Worm (Caenorhabditis elegans) whole organism, L1 larva: ENCODE data around the gene lea-1.

Experiments
- C04F5.9 ChIP-seq: sonication (generic microtip); optimal IDR thresholded peaks from 2 replicates; lab custom pipeline; 2016; ENCODE audit warnings: missing genetic modification characterization, missing compliant biosample characterization
- F16B12.6 ChIP-seq: fragments of 150-350 bp; optimal IDR thresholded peaks from 2 replicates; lab custom pipeline; 2014; ENCODE audit warnings: missing biosample characterization, missing genetic modification characterization
- aha-1 ChIP-seq: fragments of 150-350 bp; optimal IDR thresholded peaks from 2 replicates; lab custom pipeline; 2014; ENCODE audit warnings: missing biosample characterization, missing genetic modification characterization
- ceh-8 ChIP-seq: fragments of 200-800 bp; sonication (Bioruptor generic); optimal IDR thresholded peaks from 2 replicates; lab custom pipeline; 2018; ENCODE audit warnings: mild to moderate bottlenecking, missing genetic modification characterization, moderate library complexity, missing compliant biosample characterization
- ceh-82 ChIP-seq, 3 experiments: fragments of 150-350 bp in 1 of 3; sonication (generic microtip) in 2 of 3; optimal IDR thresholded peaks; 2 replicates each; lab custom pipeline; 2014 to 2017; ENCODE audit warnings: missing biosample characterization in 3 of 3, missing genetic modification characterization in 3 of 3
- ceh-90 ChIP-seq: sonication (generic microtip); optimal IDR thresholded peaks from 2 replicates; lab custom pipeline; 2016; ENCODE audit warnings: missing genetic modification characterization, missing compliant biosample characterization
- efl-1 ChIP-seq, 4 experiments: fragments of 150-350 bp; optimal IDR thresholded peaks in 3 of 4; peaks in 1 of 4; 1 replicate in 1 of 4; 2 replicates in 3 of 4; lab custom pipeline; 2014; ENCODE audit warnings: missing biosample characterization in 2 of 4, missing genetic modification characterization in 2 of 4, missing genetic modification reagents in 2 of 4
- egl-13 ChIP-seq: sonication (generic microtip); optimal IDR thresholded peaks from 2 replicates; lab custom pipeline; 2016; ENCODE audit warnings: missing genotype, missing genetic modification reagents, missing genetic modification characterization, missing compliant biosample characterization
- elt-3 ChIP-seq, 6 experiments: fragments of 150-350 bp in 1 of 6; sonication (generic microtip); optimal IDR thresholded peaks; 2 replicates each; lab custom pipeline; 2017 to 2018; ENCODE audit warnings: missing biosample characterization in 6 of 6, missing genetic modification characterization in 6 of 6, inconsistent platforms in 1 of 6
- ets-5 ChIP-seq: fragments of 200-800 bp; sonication (Bioruptor generic); IDR thresholded peaks from 2 replicates; pipeline ENCODE4 v1.3.6; 2022; ENCODE audit warnings: missing genetic modification characterization, missing compliant biosample characterization
- fkh-10 ChIP-seq: sonication (generic microtip); optimal IDR thresholded peaks from 2 replicates; lab custom pipeline; 2017; ENCODE audit warnings: missing biosample characterization, missing genetic modification reagents, missing genetic modification characterization
- fkh-8 ChIP-seq: sonication (generic microtip); optimal IDR thresholded peaks from 2 replicates; lab custom pipeline; 2016; ENCODE audit warnings: mild to moderate bottlenecking, missing genetic modification characterization, missing compliant biosample characterization
- fos-1 ChIP-seq: fragments of 150-350 bp; optimal IDR thresholded peaks from 2 replicates; lab custom pipeline; 2014; ENCODE audit warnings: missing biosample characterization, missing genetic modification characterization
- grh-1 ChIP-seq: fragments of 200-800 bp; sonication (Bioruptor generic); IDR thresholded peaks from 2 replicates; pipeline ENCODE4 v1.3.6; 2022; ENCODE audit warnings: missing genetic modification reagents, missing genetic modification characterization, missing compliant biosample characterization
- hpl-2 ChIP-seq: fragments of 150-350 bp; optimal IDR thresholded peaks from 2 replicates; lab custom pipeline; 2014; ENCODE audit warnings: missing biosample characterization, missing genetic modification reagents, missing genetic modification characterization
- isw-1 ChIP-seq: fragments of 200-800 bp; sonication (Bioruptor generic); IDR thresholded peaks from 2 replicates; pipeline ENCODE4 v1.3.6; 2022; ENCODE audit warnings: missing genetic modification characterization, missing compliant biosample characterization
- lin-14 ChIP-seq: fragments of 200-800 bp; sonication (Bioruptor generic); optimal IDR thresholded peaks from 2 replicates; lab custom pipeline; 2018; ENCODE audit warnings: mild to moderate bottlenecking, missing genetic modification characterization, moderate library complexity, missing compliant biosample characterization
- lin-15B ChIP-seq: fragments of 150-350 bp; sonication (generic microtip); optimal IDR thresholded peaks from 3 replicates; lab custom pipeline; 2014; ENCODE audit warnings: missing biosample characterization, missing genetic modification characterization
- lin-35 ChIP-seq, 2 experiments: fragments of 150-350 bp; optimal IDR thresholded peaks; 2 replicates each; lab custom pipeline; 2014; ENCODE audit warnings: missing biosample characterization in 2 of 2, missing genetic modification characterization in 2 of 2, missing genetic modification reagents in 2 of 2
- lir-3 ChIP-seq: sonication (generic microtip); optimal IDR thresholded peaks from 2 replicates; lab custom pipeline; 2016; ENCODE audit warnings: mild to moderate bottlenecking, missing genetic modification characterization, moderate library complexity, missing compliant biosample characterization; ENCODE audit not compliant: poor library complexity
- lsy-2 ChIP-seq, 2 experiments: fragments of 150-350 bp; optimal IDR thresholded peaks; 2 replicates each; lab custom pipeline; 2014; ENCODE audit warnings: missing biosample characterization in 2 of 2, missing genetic modification characterization in 2 of 2
- mab-9 ChIP-seq: fragments of 200-800 bp; sonication (Bioruptor generic); IDR thresholded peaks from 2 replicates; pipeline ENCODE4 v1.3.6; 2022; ENCODE audit warnings: missing genetic modification reagents, missing genetic modification characterization, missing compliant biosample characterization
- nhr-20 ChIP-seq: sonication (generic microtip); optimal IDR thresholded peaks from 2 replicates; lab custom pipeline; 2016; ENCODE audit warnings: mild to moderate bottlenecking, missing genetic modification characterization, missing compliant biosample characterization
- nhr-47 ChIP-seq: sonication (generic microtip); optimal IDR thresholded peaks from 2 replicates; lab custom pipeline; 2016; ENCODE audit warnings: mild to moderate bottlenecking, missing genetic modification characterization, moderate library complexity, missing compliant biosample characterization
- nhr-71 ChIP-seq: sonication (generic microtip); optimal IDR thresholded peaks from 2 replicates; lab custom pipeline; 2016; ENCODE audit warnings: mild to moderate bottlenecking, missing genetic modification characterization, moderate library complexity, missing compliant biosample characterization
- nhr-77 ChIP-seq: fragments of 150-350 bp; optimal IDR thresholded peaks from 2 replicates; lab custom pipeline; 2014; ENCODE audit warnings: missing biosample characterization, missing genetic modification characterization
- pag-3 ChIP-seq: sonication (generic microtip); optimal IDR thresholded peaks from 2 replicates; lab custom pipeline; 2017; ENCODE audit warnings: missing genetic modification characterization, mild to moderate bottlenecking, missing compliant biosample characterization, antibody characterized with exemption, borderline replicate concordance; ENCODE audit not compliant: insufficient read depth
- pax-3 ChIP-seq: fragments of 200-800 bp; sonication (Bioruptor generic); optimal IDR thresholded peaks from 2 replicates; lab custom pipeline; 2018; ENCODE audit warnings: mild to moderate bottlenecking, missing genetic modification characterization, moderate library complexity, missing compliant biosample characterization
- pqm-1 ChIP-seq: sonication (generic microtip); optimal IDR thresholded peaks from 3 replicates; lab custom pipeline; 2017; ENCODE audit warnings: missing biosample characterization, missing genetic modification characterization
- rnt-1 ChIP-seq: sonication (generic microtip); optimal IDR thresholded peaks from 2 replicates; lab custom pipeline; 2016; ENCODE audit warnings: mild to moderate bottlenecking, missing genetic modification characterization, moderate library complexity, missing compliant biosample characterization
- skn-1 ChIP-seq: fragments of 150-350 bp; optimal IDR thresholded peaks from 2 replicates; lab custom pipeline; 2014; ENCODE audit warnings: missing biosample characterization, missing genetic modification characterization
- snpc-4 ChIP-seq: fragments of 150-350 bp; optimal IDR thresholded peaks from 2 replicates; lab custom pipeline; 2014; ENCODE audit warnings: missing biosample characterization, missing genetic modification characterization
- snu-23 ChIP-seq: sonication (generic microtip); optimal IDR thresholded peaks from 2 replicates; lab custom pipeline; 2016; ENCODE audit warnings: missing genetic modification characterization, missing compliant biosample characterization
- swsn-7 ChIP-seq: sonication (generic microtip); optimal IDR thresholded peaks from 2 replicates; lab custom pipeline; 2016; ENCODE audit warnings: missing genetic modification characterization, missing compliant biosample characterization
- tbx-2 ChIP-seq: sonication (generic microtip); optimal IDR thresholded peaks from 2 replicates; lab custom pipeline; 2016; ENCODE audit warnings: missing genetic modification characterization, missing compliant biosample characterization
- unc-130 ChIP-seq: fragments of 150-350 bp; optimal IDR thresholded peaks from 2 replicates; lab custom pipeline; 2017; ENCODE audit warnings: missing biosample characterization, missing genetic modification characterization, inconsistent platforms
- unc-86 ChIP-seq: sonication (generic microtip); optimal IDR thresholded peaks from 2 replicates; lab custom pipeline; 2016; ENCODE audit warnings: missing genetic modification characterization, missing compliant biosample characterization
- zip-4 ChIP-seq: fragments of 200-800 bp; sonication (Bioruptor generic); optimal IDR thresholded peaks from 2 replicates; lab custom pipeline; 2018; ENCODE audit warnings: mild to moderate bottlenecking, missing genetic modification characterization, moderate library complexity, missing compliant biosample characterization
- ztf-4 ChIP-seq: fragments of 150-350 bp; optimal IDR thresholded peaks from 2 replicates; lab custom pipeline; 2014; ENCODE audit warnings: missing biosample characterization, missing genetic modification characterization

The lea-1 gene

DNA sequence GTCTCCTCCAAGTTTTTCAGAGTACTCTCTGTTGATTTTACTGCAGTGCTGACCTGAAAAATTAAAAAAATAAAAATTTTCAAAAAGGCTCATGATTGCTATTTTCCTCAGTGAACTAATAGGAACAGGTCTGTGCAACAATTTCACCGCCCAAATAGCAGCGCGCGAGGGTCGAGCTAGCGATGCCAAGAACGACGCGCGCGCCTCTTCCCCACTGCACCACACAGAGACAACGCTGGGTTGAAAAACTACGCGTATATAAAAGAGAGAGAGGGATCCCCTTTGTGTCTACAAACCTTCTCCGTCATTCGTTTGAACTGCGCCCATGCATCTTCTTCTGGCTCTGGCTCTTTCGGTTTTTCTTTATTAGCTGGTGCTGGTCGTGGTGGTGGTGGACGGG is 41.6 kb upstream of the lea-1 start (continued):
- TF ChIP-seq rnt-1: peak; percentile 76
- peak; percentile 69 for TF ChIP-seq nhr-47 (tag; lab: Kevin White, UChicago)
- TF ChIP-seq pqm-1 (tag; lab: Kevin White, UChicago): no peak
- TF ChIP-seq snpc-4: peak; percentile 10
- TF ChIP-seq pag-3 (tag; lab: Kevin White, UChicago): no peak
- TF ChIP-seq aha-1 (tag; lab: Kevin White, UChicago): no peak
- TF ChIP-seq snu-23 (GFP tag; lab: Kevin White, UChicago): peak; percentile 81
- TF ChIP-seq skn-1: peak; percentile 76
- peak; percentile 77 for TF ChIP-seq unc-130 (tag; lab: Kevin White, UChicago)
- peak; percentile 47 for TF ChIP-seq pax-3
- peak; percentile 15 for TF ChIP-seq fos-1 (tag; lab: Kevin White, UChicago)
- TF ChIP-seq nhr-20 (tag; lab: Kevin White, UChicago): peak; percentile 72
- peak; percentile 49 to 52 for TF ChIP-seq lsy-2 (tag; optimal IDR thresholded peaks at IDR 0.05; lab: Kevin White, UChicago)
- TF ChIP-seq F16B12.6 (tag; lab: Kevin White, UChicago): peak; percentile 30
- peak; percentile 17 for TF ChIP-seq ceh-8
- TF ChIP-seq lin-35 (GFP tag; optimal IDR thresholded peaks at IDR 0.05; lab: Kevin White, UChicago): peak; percentile 45 to 74
- peak; percentile 36 for TF ChIP-seq lin-15B (tag; lab: Kevin White, UChicago)
- TF ChIP-seq efl-1 (optimal IDR thresholded peaks at IDR 0.05; lab: Kevin White, UChicago): peak; percentile 36 to 59
- peak; percentile 42 to 96 for TF ChIP-seq efl-1 (GFP tag; optimal IDR thresholded peaks at IDR 0.05 in 1 of 2; lab: Kevin White, UChicago)
- no peak for TF ChIP-seq elt-3 (tag; optimal IDR thresholded peaks at IDR 0.05; lab: Kevin White, UChicago)
- TF ChIP-seq ets-5: no peak
- peak; percentile 31; the same call in 1 of the 2 replicates for TF ChIP-seq grh-1 (GFP tag; lab: Robert Waterston, UW)
- peak; percentile 52 for TF ChIP-seq lir-3
- peak; percentile 55 for TF ChIP-seq unc-86 (tag; lab: Kevin White, UChicago)
- TF ChIP-seq zip-4 (GFP tag; lab: Kevin White, UChicago): no peak
- TF ChIP-seq nhr-71 (tag; lab: Kevin White, UChicago): peak; percentile 75
- TF ChIP-seq ceh-90 (tag; lab: Kevin White, UChicago): no peak
- TF ChIP-seq mab-9 (GFP tag; lab: Robert Waterston, UW): 0 out of 2 replicates have a peak, but pooled peaks have one; percentile 33
- TF ChIP-seq hpl-2 (GFP tag; lab: Kevin White, UChicago): no peak
- peak; percentile 65 for TF ChIP-seq nhr-77 (tag; lab: Kevin White, UChicago)
- TF ChIP-seq swsn-7 (tag; lab: Kevin White, UChicago): peak; percentile 72
- TF ChIP-seq ceh-82 (tag; optimal IDR thresholded peaks at IDR 0.05; lab: Kevin White, UChicago): peak; percentile 43 to 76 (median 72)
- peak; percentile 69 for TF ChIP-seq tbx-2
- no peak for TF ChIP-seq ztf-4 (tag; lab: Kevin White, UChicago)
- peak; percentile 22 for TF ChIP-seq C04F5.9
- TF ChIP-seq, all 84 proteins: peak for 40

ce11 chrV:9974264-9974663 is 37.5 kb upstream of the lea-1 start:
- TF ChIP-seq lsy-2 (tag; optimal IDR thresholded peaks at IDR 0.05; lab: Kevin White, UChicago) (no peak), nhr-77 (tag; lab: Kevin White, UChicago) (no peak), lin-14 (GFP tag; lab: Kevin White, UChicago) (peak; percentile 82), ceh-82 (tag; optimal IDR thresholded peaks at IDR 0.05; lab: Kevin White, UChicago) (peak in 1 of 3 experiments; percentile 10), efl-1 (optimal IDR thresholded peaks at IDR 0.05; lab: Kevin White, UChicago) (no peak), efl-1 (GFP tag; optimal IDR thresholded peaks at IDR 0.05 in 1 of 2; lab: Kevin White, UChicago) (peak in 1 of 2 experiments; percentile 72), isw-1 (GFP tag; lab: Robert Waterston, UW) (peak; percentile 13; the same call in 1 of the 2 replicates), egl-13 (tag; lab: Kevin White, UChicago) (peak; percentile 17), fkh-8 (peak; percentile 35), pag-3 (tag; lab: Kevin White, UChicago) (no peak), nhr-47 (tag; lab: Kevin White, UChicago) (peak; percentile 31), fkh-10 (GFP tag; lab: Kevin White, UChicago) (peak; percentile 67)
